Fruit fly (Drosophila melanogaster): Measurements from ENCODE around the gene ps.

ps gene

dm6 chr3R:9434543-9435407, 17.0 kb downstream of the ps start:
- no peak for TF ChIP-seq psq (optimal IDR thresholded peaks at IDR 0.05)
- TF ChIP-seq pan (optimal IDR thresholded peaks at IDR 0.05): no peak
- TF ChIP-seq usp (GFP tag; optimal IDR thresholded peaks at IDR 0.05): no peak
- TF ChIP-seq CG8478 (optimal IDR thresholded peaks at IDR 0.05): no peak
- TF ChIP-seq Dll (optimal IDR thresholded peaks at IDR 0.05): no peak
- no peak for TF ChIP-seq EcR (GFP tag; optimal IDR thresholded peaks at IDR 0.05)

DNA sequence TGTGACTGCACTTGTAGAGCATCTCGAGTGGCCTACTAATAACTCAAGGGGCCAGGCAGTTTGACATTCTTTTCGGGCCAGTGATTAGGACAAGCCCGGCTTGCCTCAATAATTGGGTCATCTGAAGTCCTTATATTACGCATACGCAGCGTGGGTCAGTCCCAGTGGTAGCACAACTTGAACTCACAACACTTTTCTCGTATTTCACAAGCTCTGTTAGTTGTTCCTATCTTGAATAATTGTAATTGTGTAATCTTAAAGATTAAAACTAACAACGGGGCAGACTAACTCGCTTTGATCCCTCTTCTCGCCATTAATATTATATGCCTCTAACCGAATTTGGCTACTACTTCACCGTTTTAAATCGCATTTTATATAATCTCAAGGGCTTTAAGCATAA, 18.2 kb downstream of the ps start:
- no peak for TF ChIP-seq CG8478 (optimal IDR thresholded peaks at IDR 0.05)
- TF ChIP-seq pan (optimal IDR thresholded peaks at IDR 0.05): no peak
- no peak for TF ChIP-seq usp (GFP tag; optimal IDR thresholded peaks at IDR 0.05)
- TF ChIP-seq Dll (optimal IDR thresholded peaks at IDR 0.05): no peak
- TF ChIP-seq psq (optimal IDR thresholded peaks at IDR 0.05): no peak
- TF ChIP-seq EcR (GFP tag; optimal IDR thresholded peaks at IDR 0.05): no peak

dm6 chr3R:9436358-9436972, 18.7 kb downstream of the ps start:
- TF ChIP-seq psq (optimal IDR thresholded peaks at IDR 0.05) (no peak), Dll (optimal IDR thresholded peaks at IDR 0.05) (peak; percentile 85)

DNA sequence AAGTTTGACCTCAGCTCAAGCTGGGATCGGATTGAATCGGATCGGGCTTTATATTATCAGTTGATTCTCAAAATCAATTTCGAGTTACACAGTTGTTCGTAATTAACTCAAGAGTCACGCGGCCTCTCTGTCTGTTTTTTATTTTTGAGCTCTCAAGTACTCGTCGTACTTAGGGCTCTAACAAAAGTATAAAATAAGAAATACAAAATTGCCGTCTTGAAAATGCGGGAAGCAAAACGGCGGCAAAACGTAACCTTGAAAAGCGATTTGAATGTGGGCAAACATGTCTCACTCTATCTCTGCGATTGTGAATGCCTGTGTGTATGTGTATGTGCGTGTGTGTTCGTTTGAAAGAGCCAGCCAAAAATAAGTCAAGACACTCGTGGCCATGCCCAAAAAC, 19.9 kb downstream of the ps start:
- TF ChIP-seq usp (GFP tag; optimal IDR thresholded peaks at IDR 0.05) (no peak), CG8478 (optimal IDR thresholded peaks at IDR 0.05) (no peak), Dll (optimal IDR thresholded peaks at IDR 0.05) (no peak), psq (optimal IDR thresholded peaks at IDR 0.05) (no peak), EcR (GFP tag; optimal IDR thresholded peaks at IDR 0.05) (no peak), pan (optimal IDR thresholded peaks at IDR 0.05) (no peak)

- TF ChIP-seq EcR (GFP tag; optimal IDR thresholded peaks at IDR 0.05): no peak
- TF ChIP-seq usp (GFP tag; optimal IDR thresholded peaks at IDR 0.05): no peak
- TF ChIP-seq pan (optimal IDR thresholded peaks at IDR 0.05): no peak
- TF ChIP-seq psq (optimal IDR thresholded peaks at IDR 0.05): no peak
- no peak for TF ChIP-seq CG8478 (optimal IDR thresholded peaks at IDR 0.05)
- no peak for TF ChIP-seq Dll (optimal IDR thresholded peaks at IDR 0.05)
Observed at dm6 chr3R:9441134-9441533, 23.4 kb downstream of the ps start.

dm6 chr3R:9441996-9442395, 24.3 kb downstream of the ps start:
- TF ChIP-seq usp (GFP tag; optimal IDR thresholded peaks at IDR 0.05) (no peak), CG8478 (optimal IDR thresholded peaks at IDR 0.05) (no peak), EcR (GFP tag; optimal IDR thresholded peaks at IDR 0.05) (no peak), pan (optimal IDR thresholded peaks at IDR 0.05) (no peak), Dll (optimal IDR thresholded peaks at IDR 0.05) (no peak)

DNA sequence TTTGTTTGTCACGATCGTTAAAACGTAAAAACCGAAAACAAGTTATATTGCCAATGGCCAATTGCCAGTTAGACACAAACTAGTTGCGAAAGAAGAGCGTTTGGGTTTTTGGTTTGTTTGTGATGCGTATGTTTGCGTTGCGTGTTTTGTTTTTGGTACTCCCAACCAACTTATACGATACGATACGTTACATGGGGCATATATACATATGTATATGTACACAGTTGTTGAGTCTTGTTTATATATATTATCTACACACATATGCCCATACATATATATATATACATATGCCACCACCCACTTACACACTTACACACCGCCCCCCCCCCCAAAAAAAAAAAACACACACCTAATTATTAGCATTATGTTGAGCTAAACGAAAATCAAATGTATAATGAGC, 30.6 kb downstream of the ps start:
- TF ChIP-seq usp (GFP tag; optimal IDR thresholded peaks at IDR 0.05): no peak
- no peak for TF ChIP-seq psq (optimal IDR thresholded peaks at IDR 0.05)
- no peak for TF ChIP-seq pan (optimal IDR thresholded peaks at IDR 0.05)
- no peak for TF ChIP-seq CG8478 (optimal IDR thresholded peaks at IDR 0.05)
- no peak for TF ChIP-seq Dll (optimal IDR thresholded peaks at IDR 0.05)
- no peak for TF ChIP-seq EcR (GFP tag; optimal IDR thresholded peaks at IDR 0.05)

DNA sequence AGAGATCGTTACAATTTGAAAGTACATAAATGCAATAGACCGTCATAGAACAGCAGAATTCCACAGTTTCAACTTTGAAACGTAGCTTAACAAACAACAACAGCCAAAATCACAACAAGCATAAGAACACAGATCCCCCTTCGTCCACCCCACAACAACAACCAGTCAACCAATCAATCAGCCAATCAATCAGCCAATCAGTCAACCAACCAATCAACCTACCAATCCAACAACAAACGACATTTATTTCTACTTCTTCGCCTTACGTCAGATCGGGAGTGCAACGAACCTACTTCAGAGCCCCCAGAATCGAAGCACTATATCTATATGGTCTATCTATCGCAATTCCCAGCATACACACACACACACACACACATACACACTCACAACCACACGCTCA, 32.9 kb downstream of the ps start:
- TF ChIP-seq CG8478 (optimal IDR thresholded peaks at IDR 0.05): no peak
- TF ChIP-seq EcR (GFP tag; optimal IDR thresholded peaks at IDR 0.05): no peak
- no peak for TF ChIP-seq usp (GFP tag; optimal IDR thresholded peaks at IDR 0.05)
- TF ChIP-seq Dll (optimal IDR thresholded peaks at IDR 0.05): no peak
- no peak for TF ChIP-seq pan (optimal IDR thresholded peaks at IDR 0.05)
- TF ChIP-seq psq (optimal IDR thresholded peaks at IDR 0.05): no peak

DNA sequence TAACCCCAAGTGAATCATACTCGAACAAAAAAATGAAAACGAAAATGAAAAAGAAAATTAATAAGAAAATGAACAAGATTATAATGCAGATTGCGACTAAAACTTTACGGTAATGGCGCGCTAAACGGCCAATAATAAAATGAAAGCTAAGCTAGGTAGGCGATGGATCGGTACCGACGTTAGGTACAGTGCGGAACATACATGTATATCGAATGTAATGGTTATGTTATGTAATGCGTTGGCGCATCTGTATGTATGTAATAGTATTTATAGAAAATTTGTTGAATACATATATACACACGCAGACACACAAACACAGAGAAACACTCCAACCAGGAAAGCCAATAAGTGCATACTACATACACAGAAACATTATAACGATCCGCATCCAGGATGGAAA, 37.2 kb downstream of the ps start:
- no peak for TF ChIP-seq usp (GFP tag; optimal IDR thresholded peaks at IDR 0.05)
- TF ChIP-seq CG8478 (optimal IDR thresholded peaks at IDR 0.05): no peak
- TF ChIP-seq psq (optimal IDR thresholded peaks at IDR 0.05): no peak
- TF ChIP-seq Dll (optimal IDR thresholded peaks at IDR 0.05): no peak
- TF ChIP-seq pan (optimal IDR thresholded peaks at IDR 0.05): no peak
- no peak for TF ChIP-seq EcR (GFP tag; optimal IDR thresholded peaks at IDR 0.05)

- TF ChIP-seq EcR (GFP tag; optimal IDR thresholded peaks at IDR 0.05) (no peak), usp (GFP tag; optimal IDR thresholded peaks at IDR 0.05) (no peak), Dll (optimal IDR thresholded peaks at IDR 0.05) (no peak), psq (optimal IDR thresholded peaks at IDR 0.05) (no peak), pan (optimal IDR thresholded peaks at IDR 0.05) (no peak), CG8478 (optimal IDR thresholded peaks at IDR 0.05) (no peak)
Observed at dm6 chr3R:9456373-9456772, 38.6 kb downstream of the ps start, which contains the start of gene GstZ1. GstZ1 (minus strand) TSS chr3R:9456546.

DNA sequence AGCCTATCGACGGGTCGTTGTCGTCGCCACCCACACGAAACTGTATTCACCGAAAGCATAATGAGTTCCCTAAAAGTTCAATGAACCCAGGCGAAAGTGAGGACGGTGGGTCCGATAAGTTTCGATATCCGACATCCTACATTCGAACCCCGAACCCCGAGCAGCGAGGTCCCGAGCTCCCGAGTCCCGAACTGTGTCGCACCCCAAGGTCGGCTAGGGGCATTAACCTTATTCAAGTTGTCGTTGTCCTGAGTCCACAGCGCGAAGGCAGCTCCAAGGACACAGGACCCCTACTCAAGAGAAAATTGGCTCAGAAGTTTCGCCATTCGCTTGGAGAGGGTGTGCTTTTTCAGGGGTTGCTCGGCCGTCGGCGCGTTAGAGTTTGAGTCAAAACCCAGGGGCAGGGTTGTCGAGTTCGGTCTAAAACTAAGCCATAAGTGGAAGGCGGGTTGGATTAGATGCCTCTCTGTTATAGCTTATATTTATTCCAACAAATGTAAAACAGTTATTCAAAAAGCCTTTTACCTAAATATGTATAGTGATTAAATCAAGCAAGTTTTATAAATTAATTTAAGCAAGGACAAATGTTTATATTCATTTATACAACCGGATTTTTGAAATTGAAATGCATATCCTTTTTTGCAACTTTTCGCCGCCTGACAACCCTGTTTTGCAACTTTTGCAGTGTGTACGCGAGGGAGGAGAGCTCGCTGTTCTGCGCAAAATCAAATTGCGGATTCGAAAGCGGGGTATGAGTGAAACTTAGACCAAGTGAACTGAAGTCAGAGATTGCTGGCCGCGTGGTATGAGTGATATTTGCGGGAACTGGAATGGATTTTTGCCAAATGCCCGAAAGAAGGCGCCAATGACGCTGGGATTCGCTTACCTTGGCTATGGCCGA, 41.9 kb downstream of the ps start:
- no peak for TF ChIP-seq pan (optimal IDR thresholded peaks at IDR 0.05)
- TF ChIP-seq usp (GFP tag; optimal IDR thresholded peaks at IDR 0.05): no peak
- TF ChIP-seq EcR (GFP tag; optimal IDR thresholded peaks at IDR 0.05): peak in 1 of 2 experiments; percentile 42
- no peak for TF ChIP-seq Dll (optimal IDR thresholded peaks at IDR 0.05)

All from whole organism.